Fruit fly (Drosophila melanogaster): ENCODE results near the gene Rala.

The Rala gene

dm6 chrX:3687837-3688375, 31.5 kb downstream of the Rala start (continued):
- TF ChIP-seq wor (GFP tag; IDR thresholded peaks at IDR 0.05) (peak; percentile 51), CG34376 (GFP tag; optimal IDR thresholded peaks at IDR 0.05) (no peak), CG13894 (tag; optimal IDR thresholded peaks at IDR 0.05) (no peak), CG4328 (GFP tag; optimal IDR thresholded peaks at IDR 0.05) (no peak), CG32772 (GFP tag; IDR thresholded peaks at IDR 0.05) (peak; percentile 37; the same call in 1 of the 2 replicates), emc (GFP tag; optimal IDR thresholded peaks at IDR 0.05) (no peak), CG30431 (GFP tag; optimal IDR thresholded peaks at IDR 0.05) (peak; percentile 14), CG4360 (GFP tag; IDR thresholded peaks at IDR 0.05) (peak; percentile 53), dimm (GFP tag; IDR thresholded peaks at IDR 0.05) (no peak), CG2712 (tag; optimal IDR thresholded peaks at IDR 0.05) (peak; percentile 68), pan (optimal IDR thresholded peaks at IDR 0.05) (no peak), pan (GFP tag; optimal IDR thresholded peaks at IDR 0.05 in 1 of 2, IDR thresholded peaks at IDR 0.05 in 1 of 2) (peak in 1 of 2 experiments; percentile 70), gt (GFP tag; IDR thresholded peaks at IDR 0.05) (no peak), sug (tag; optimal IDR thresholded peaks at IDR 0.05) (no peak), p53 (GFP tag; optimal IDR thresholded peaks at IDR 0.05) (no peak), dpn (GFP tag; optimal IDR thresholded peaks at IDR 0.05) (peak; percentile 62 to 72), HLH54F (GFP tag; optimal IDR thresholded peaks at IDR 0.05) (peak; percentile 44), bab2 (GFP tag; optimal IDR thresholded peaks at IDR 0.05) (peak; percentile 64), Aef1 (GFP tag; IDR thresholded peaks at IDR 0.05) (0 out of 3 replicates have a peak, but pooled peaks have one; percentile 19), row (GFP tag; IDR thresholded peaks at IDR 0.05) (peak; percentile 81), Ets97D (GFP tag; optimal IDR thresholded peaks at IDR 0.05) (no peak), CG30020 (tag; optimal IDR thresholded peaks at IDR 0.05) (no peak), Mes4 (GFP tag; optimal IDR thresholded peaks at IDR 0.05) (peak; percentile 70), Elba2 (GFP tag; optimal IDR thresholded peaks at IDR 0.05) (no peak), CG16815 (GFP tag; optimal IDR thresholded peaks at IDR 0.05) (peak; percentile 47), fd3F (GFP tag; optimal IDR thresholded peaks at IDR 0.05) (no peak), CTCF (GFP tag; optimal IDR thresholded peaks at IDR 0.05) (no peak), CG7963 (GFP tag; IDR thresholded peaks at IDR 0.05; ENCODE audit: partially characterized antibody) (no peak), BEAF-32 (GFP tag; optimal IDR thresholded peaks at IDR 0.05) (no peak), cg (GFP tag; optimal IDR thresholded peaks at IDR 0.05) (peak; percentile 32), bbx (GFP tag; IDR thresholded peaks at IDR 0.05; ENCODE audit: partially characterized antibody) (no peak), YL-1 (GFP tag; optimal IDR thresholded peaks at IDR 0.05) (no peak), Oli (tag; optimal IDR thresholded peaks at IDR 0.05) (peak; percentile 68), bowl (GFP tag; IDR thresholded peaks at IDR 0.05) (peak; percentile 33; the same call in 1 of the 2 replicates), maf-S (GFP tag; optimal IDR thresholded peaks at IDR 0.05) (peak; percentile 32), CG2129 (GFP tag; IDR thresholded peaks at IDR 0.05; ENCODE audit: partially characterized antibody) (no peak), CG3838 (GFP tag; optimal IDR thresholded peaks at IDR 0.05) (peak; percentile 25), CG16813 (GFP tag; IDR thresholded peaks at IDR 0.05; ENCODE audit: partially characterized antibody) (no peak), CG15601 (tag; optimal IDR thresholded peaks at IDR 0.05) (no peak), pros (GFP tag; optimal IDR thresholded peaks at IDR 0.05) (peak; percentile 32), al (GFP tag; IDR thresholded peaks at IDR 0.05) (no peak), CG7357 (GFP tag; IDR thresholded peaks at IDR 0.05) (peak; percentile 26; the same call in 1 of the 3 replicates), lov (optimal IDR thresholded peaks at IDR 0.05) (no peak), lov (GFP tag; IDR thresholded peaks at IDR 0.05) (no peak), bcd (GFP tag; optimal IDR thresholded peaks at IDR 0.05) (peak; percentile 65), vnd (GFP tag; IDR thresholded peaks at IDR 0.05; ENCODE audit: partially characterized antibody) (no peak), CG9727 (GFP tag; optimal IDR thresholded peaks at IDR 0.05) (peak; percentile 50), CG7786 (GFP tag; optimal IDR thresholded peaks at IDR 0.05) (peak; percentile 57), Ptx1 (GFP tag; IDR thresholded peaks at IDR 0.05) (peak; percentile 71), ATbp (GFP tag; optimal IDR thresholded peaks at IDR 0.05) (peak; percentile 58), Dek (tag; optimal IDR thresholded peaks at IDR 0.05) (peak; percentile 10)
